Fruit fly (Drosophila melanogaster) Kc167 (cell line): ENCODE measurements around the gene Nrx-IV.

Source experiments
- Myc ChIP-seq: fragments of >200 bp; optimal IDR thresholded peaks from 2 replicates; lab custom pipeline; 2017; ENCODE audit warnings: missing external identifiers
- Sin3A ChIP-seq: fragments of >200 bp; optimal IDR thresholded peaks from 2 replicates; lab custom pipeline; 2018; ENCODE audit warnings: missing external identifiers
- h ChIP-seq: fragments of >200 bp; optimal IDR thresholded peaks from 3 replicates; lab custom pipeline; 2018; ENCODE audit warnings: missing external identifiers
- insv ChIP-seq: fragments of >200 bp; optimal IDR thresholded peaks from 3 replicates; lab custom pipeline; 2018; ENCODE audit warnings: missing external identifiers
- psq ChIP-seq: fragments of >200 bp; optimal IDR thresholded peaks from 2 replicates; lab custom pipeline; 2017; ENCODE audit warnings: missing external identifiers
- ttk ChIP-seq: sonication (Bioruptor generic); optimal IDR thresholded peaks from 2 replicates; lab custom pipeline; 2017; ENCODE audit warnings: missing external identifiers

Nrx-IV gene

DNA sequence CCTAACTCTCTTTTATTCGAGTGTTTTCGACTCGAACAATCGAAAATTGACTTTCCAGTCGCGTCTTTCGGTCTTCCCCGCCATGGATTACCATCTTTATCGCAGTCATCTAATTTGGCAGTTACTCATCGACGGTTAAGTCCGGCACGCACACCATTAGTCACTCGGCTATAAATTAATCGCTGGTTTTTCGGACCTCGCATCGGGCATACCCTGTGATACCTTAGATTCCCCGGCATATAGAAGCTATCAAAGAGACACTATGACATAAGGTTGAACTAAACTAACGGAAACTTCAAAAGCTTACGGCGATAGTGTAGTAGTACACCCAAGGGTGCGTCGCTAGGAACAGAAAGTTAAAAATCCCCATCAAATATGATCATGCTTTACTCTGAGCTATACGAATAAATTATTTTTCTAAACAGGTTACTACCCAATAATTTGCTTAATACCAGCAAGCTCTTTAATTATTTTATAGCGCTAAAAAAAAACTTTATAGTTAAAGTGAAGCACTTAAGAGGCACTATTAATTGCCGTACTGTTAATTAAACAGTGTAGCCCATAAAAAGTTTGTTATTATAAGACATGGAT is 32.6 kb downstream of the Nrx-IV start:
- TF ChIP-seq psq (lab: Kevin White, UChicago) (no peak), insv (no peak), h (lab: Kevin White, UChicago) (no peak), Myc (lab: Kevin White, UChicago) (no peak), ttk (no peak), Sin3A (lab: Kevin White, UChicago) (no peak)

DNA sequence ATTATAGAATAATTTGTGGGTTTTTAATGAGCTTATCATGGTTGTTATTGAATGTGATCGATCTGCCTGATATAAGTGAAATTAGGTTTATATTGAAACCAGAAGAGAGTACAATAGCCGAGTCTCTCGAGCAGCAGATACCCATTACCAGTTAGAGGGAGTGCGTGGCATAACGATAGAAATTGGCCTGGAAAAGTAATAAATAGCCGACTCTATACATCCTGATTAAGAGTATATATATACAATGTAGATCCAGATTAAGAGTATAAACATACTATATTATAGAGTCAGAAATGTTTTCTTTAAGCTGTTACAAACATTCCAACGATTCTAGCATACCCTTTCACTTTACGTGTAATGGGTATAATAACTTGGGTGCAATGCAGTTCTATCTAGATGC is 37.6 kb downstream of the Nrx-IV start:
- TF ChIP-seq ttk (no peak), Sin3A (lab: Kevin White, UChicago) (no peak), insv (no peak), psq (lab: Kevin White, UChicago) (no peak), Myc (lab: Kevin White, UChicago) (no peak), h (lab: Kevin White, UChicago) (no peak)

DNA sequence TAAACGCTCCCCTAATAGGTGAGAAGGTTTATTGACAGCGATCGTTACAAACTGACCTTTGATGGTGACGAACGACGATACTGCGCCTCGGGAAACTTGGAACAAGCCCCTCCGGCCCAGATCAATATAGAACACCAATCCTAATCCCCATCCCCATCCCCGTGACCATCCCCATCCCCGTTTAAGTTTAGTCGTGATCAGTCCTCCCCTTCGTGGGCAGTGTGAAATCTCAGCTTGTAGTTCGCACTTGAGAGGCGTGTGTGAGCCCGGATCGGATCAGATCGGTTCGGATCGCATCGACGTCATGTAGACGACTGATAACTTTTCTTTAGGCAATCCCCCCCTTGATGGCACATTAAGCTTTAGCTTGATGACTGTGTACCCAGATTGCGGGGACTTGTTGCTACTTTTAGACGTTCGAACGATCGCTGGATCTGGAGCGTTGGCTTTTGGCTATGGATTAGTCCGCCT is 38.3 kb downstream of the Nrx-IV start, which contains the start of gene Miox:
Miox (plus strand) TSS at position 421 of the 471 bp plus-strand sequence.
- no peak for TF ChIP-seq psq (lab: Kevin White, UChicago)
- TF ChIP-seq Sin3A (lab: Kevin White, UChicago) = no peak
- TF ChIP-seq h (lab: Kevin White, UChicago) = no peak
- no peak for TF ChIP-seq insv
- no peak for TF ChIP-seq Myc (lab: Kevin White, UChicago)
- TF ChIP-seq ttk = no peak

DNA sequence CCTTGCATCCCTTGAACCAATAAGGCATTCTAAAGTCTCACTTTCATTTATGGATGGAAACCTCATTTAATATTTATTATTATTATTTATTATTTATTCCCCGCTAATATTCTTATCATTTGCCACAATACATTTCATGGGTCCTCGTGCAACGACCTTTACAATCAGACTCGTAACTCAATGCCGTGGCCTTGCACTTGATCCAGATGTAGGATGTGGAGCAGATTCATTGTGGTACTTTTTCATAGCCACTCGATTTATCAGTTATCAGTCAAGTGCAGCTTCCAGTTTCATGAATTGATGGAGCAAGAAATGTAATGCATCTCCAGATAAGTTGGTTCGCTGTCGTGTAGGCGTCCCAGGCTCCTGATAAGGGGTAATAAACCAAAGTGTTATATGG is 39.0 kb downstream of the Nrx-IV start:
- TF ChIP-seq ttk = no peak
- TF ChIP-seq psq (lab: Kevin White, UChicago) = no peak
- TF ChIP-seq Sin3A (lab: Kevin White, UChicago) = no peak
- no peak for TF ChIP-seq Myc (lab: Kevin White, UChicago)
- TF ChIP-seq h (lab: Kevin White, UChicago) = no peak
- TF ChIP-seq insv = no peak

DNA sequence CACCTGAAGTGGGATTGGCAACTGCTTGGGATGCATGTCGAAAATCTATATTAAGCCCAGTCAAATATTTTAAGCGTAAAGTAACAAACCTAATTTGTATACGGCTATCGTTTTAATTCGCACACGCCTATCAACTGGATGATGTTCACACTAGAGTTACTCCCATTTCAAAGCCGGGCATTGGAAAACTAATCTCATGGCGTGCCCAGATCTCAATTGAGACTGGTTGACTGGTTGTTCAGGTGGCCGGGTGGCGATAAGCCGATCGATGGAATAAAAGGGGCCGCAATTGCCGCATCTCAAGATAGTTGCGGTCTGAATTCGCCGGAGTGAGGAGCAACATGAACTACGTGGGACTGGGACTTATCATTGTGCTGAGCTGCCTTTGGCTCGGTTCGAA is 42.2 kb downstream of the Nrx-IV start, which contains the start of gene Est-6:
Est-6 (plus strand) TSS at position 301 of the 400 bp plus-strand sequence.
- TF ChIP-seq Sin3A (lab: Kevin White, UChicago) (no peak), psq (lab: Kevin White, UChicago) (no peak), Myc (lab: Kevin White, UChicago) (no peak), insv (no peak), h (lab: Kevin White, UChicago) (no peak), ttk (no peak)

DNA sequence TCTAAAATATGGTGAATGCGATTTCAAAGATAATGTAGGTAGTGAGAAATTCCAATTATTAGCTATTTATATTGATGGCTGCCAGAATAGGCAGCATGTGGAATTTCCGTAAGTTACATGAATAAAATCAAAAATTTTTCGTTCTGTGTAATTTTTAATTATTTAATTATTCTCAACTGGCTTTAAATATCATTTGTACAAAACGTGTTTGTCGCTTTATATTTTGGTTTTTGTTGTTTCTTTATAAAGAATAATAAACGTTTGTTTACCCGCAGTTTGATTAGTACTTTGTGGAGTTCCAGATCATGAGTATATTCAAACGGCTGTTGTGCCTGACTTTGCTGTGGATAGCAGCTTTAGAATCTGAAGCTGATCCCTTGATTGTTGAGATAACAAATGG is 44.1 kb downstream of the Nrx-IV start, which contains the start of gene Est-P:
Est-P (plus strand) TSS at position 301 of the 400 bp plus-strand sequence.
- TF ChIP-seq Sin3A (lab: Kevin White, UChicago) (no peak), Myc (lab: Kevin White, UChicago) (no peak), h (lab: Kevin White, UChicago) (no peak)

DNA sequence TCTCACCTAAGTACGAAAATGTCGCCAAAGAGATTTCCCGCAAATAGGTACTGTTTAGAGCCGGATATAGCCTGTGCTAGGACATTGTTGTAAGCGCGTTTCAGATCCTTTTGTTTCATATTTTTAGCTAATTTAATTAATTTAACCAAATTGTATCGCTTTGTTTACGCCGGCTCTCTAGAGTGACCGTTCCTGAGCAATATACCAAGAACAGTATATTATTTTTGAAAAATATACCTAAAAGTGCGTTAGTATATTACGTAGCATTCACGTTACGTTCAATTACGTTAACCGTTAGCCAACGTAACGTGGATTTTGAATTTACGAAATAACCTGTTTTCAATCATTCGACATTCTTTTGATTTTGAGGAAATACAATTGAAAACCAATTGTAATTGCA is 47.2 kb downstream of the Nrx-IV start, which contains the start of gene thoc6:
thoc6 (minus strand) TSS at position 204 of the 400 bp plus-strand sequence.
- TF ChIP-seq h (lab: Kevin White, UChicago) = no peak
- no peak for TF ChIP-seq Sin3A (lab: Kevin White, UChicago)
- TF ChIP-seq Myc (lab: Kevin White, UChicago) = no peak
- no peak for TF ChIP-seq insv
- TF ChIP-seq ttk = no peak
- no peak for TF ChIP-seq psq (lab: Kevin White, UChicago)

DNA sequence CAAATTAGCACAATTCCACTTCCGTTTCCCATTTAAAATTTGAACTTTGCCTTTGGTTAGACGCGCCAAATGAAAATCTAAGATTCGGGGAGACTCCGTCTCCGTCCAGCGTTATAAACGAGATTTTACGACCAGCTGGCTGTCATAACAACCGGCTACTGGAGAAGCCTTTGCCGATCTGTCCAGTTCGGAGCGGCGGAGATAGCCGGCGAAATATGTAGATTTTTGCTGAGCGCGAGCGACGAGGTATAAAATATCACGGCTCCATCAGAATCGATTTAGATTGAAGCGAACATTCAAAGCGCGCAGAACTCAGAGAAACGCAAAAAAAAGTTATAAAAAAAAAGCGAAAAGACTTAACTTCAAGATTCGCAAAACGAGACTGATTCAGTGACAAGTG is 51.2 kb downstream of the Nrx-IV start, which contains the start of gene CG11529:
CG11529 (plus strand) TSS at position 301 of the 400 bp plus-strand sequence.
- TF ChIP-seq Sin3A (lab: Kevin White, UChicago) = no peak
- TF ChIP-seq h (lab: Kevin White, UChicago) = no peak
- no peak for TF ChIP-seq Myc (lab: Kevin White, UChicago)
- no peak for TF ChIP-seq ttk
- no peak for TF ChIP-seq psq (lab: Kevin White, UChicago)
- no peak for TF ChIP-seq insv

DNA sequence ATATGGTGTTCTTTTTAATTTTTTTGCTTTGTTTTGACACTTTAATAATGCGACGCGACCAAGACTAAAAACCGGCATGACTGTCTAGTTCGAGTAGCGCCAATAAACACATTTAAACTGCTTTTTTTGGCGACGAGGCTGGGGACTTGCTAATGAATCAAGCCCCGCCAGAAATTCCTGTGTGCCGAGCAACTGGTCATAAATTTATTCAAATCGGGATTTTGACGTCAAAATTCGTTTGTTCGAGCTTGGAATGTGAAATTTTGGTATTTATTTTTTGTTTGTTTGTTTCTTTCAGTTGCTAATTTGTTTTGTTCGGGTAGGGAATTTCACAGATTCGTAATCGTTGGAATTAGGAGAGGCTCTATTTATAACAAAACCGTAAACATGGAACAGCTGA is 56.7 kb downstream of the Nrx-IV start:
- TF ChIP-seq psq (lab: Kevin White, UChicago) (no peak), insv (no peak), Sin3A (lab: Kevin White, UChicago) (no peak), ttk (no peak), h (lab: Kevin White, UChicago) (no peak), Myc (lab: Kevin White, UChicago) (no peak)

DNA sequence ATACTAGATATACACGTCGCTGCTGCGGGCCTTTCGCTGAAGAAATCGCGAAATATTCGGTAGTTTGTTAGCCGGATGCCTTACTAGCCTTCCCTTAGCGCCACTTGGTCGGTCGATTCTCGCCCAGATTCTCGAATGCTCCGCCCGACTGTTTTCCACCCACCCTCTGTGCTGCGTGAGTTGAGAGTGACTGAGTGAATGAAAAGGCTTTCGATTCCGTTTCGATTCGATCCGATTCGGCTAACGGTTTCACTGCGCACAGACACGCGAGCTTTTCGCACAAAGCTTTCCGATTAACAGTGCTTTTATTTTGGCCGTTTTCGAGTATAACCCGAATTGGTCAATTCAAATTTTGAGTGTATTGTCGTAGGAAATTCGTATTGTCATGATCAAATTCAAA is 57.4 kb downstream of the Nrx-IV start, which contains the start of gene Ak1:
Ak1 (minus strand) TSS at position 347 of the 400 bp plus-strand sequence.
- TF ChIP-seq h (lab: Kevin White, UChicago) = no peak
- TF ChIP-seq insv = no peak
- no peak for TF ChIP-seq psq (lab: Kevin White, UChicago)
- no peak for TF ChIP-seq Myc (lab: Kevin White, UChicago)
- no peak for TF ChIP-seq ttk
- TF ChIP-seq Sin3A (lab: Kevin White, UChicago) = no peak

DNA sequence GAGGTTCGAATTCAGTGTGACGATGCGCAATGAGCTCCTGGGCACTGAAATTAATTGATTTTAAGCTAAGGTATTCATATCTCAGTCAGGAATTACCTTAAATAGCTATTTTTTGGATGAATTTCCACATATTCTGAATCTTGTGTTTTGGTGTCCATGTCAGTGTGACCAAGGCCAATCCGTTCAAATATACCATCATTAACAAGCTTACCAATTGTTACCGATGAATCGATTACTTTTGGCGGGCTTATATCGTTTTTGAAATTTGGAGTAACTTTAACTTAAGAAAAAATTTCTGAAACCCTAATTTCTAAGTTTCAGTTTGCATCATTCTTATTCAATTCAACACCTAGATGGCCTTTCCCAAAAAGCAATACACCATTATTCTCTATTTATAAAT is 59.5 kb downstream of the Nrx-IV start, which contains the start of gene Tsen54:
Tsen54 (minus strand) TSS at position 175 of the 400 bp plus-strand sequence.
- TF ChIP-seq h (lab: Kevin White, UChicago) (no peak), Myc (lab: Kevin White, UChicago) (no peak), ttk (no peak), insv (no peak), Sin3A (lab: Kevin White, UChicago) (no peak), psq (lab: Kevin White, UChicago) (no peak)
